Worm (Caenorhabditis elegans): ENCODE data around the gene snf-10.

- TF ChIP-seq him-1 (tag; optimal IDR thresholded peaks at IDR 0.05) (no peak), W03F9.2 (tag; optimal IDR thresholded peaks at IDR 0.05) (no peak)
Observed at ce11 chrV:10425098-10425497, 15.5 kb downstream of the snf-10 start, which contains the start of gene col-12.
